Worm (Caenorhabditis elegans) whole organism, L4/young adult: Measurements from ENCODE around the gene mans-2.

Source experiments
- W03F9.2 ChIP-seq: fragments of 150-350 bp; optimal IDR thresholded peaks from 2 replicates; lab custom pipeline; 2014; ENCODE audit warnings: missing biosample characterization, missing genetic modification characterization
- dao-5 ChIP-seq: sonication (generic microtip); optimal IDR thresholded peaks from 2 replicates; lab custom pipeline; 2016; ENCODE audit warnings: missing genotype, missing genetic modification characterization, moderate library complexity, missing compliant biosample characterization

- TF ChIP-seq dao-5 (tag; lab: Kevin White, UChicago) (no peak), W03F9.2 (tag; lab: Kevin White, UChicago) (no peak)
These were observed 37.8 kb downstream of the mans-2 start for ce11 chrV:11947414-11947954.
